Worm (Caenorhabditis elegans): ENCODE measurements around the gene T09A5.4.

Gene T09A5.4

DNA sequence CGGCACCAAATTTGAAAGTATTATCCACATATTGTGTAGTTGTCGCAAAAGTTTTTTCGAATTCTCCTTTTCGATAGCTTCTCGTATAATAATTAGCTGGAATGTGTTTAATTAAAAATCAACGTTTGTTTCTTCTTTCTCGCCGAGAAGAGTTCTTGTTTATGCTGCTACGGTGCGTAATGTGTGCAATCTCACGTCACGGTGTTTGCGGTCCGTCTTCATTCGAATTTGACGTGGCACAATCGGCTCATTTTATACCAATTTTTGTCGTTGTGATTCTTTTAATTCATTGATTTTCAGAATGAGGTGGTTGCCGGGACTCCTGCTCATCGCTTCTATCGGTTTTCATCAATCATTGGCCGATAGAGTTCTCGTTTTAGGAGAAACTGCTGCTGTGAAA is 18.2 kb downstream of the T09A5.4 start, which contains the start of gene ostb-1 (continued):
- TF ChIP-seq nhr-12 (tag; optimal IDR thresholded peaks at IDR 0.05) (no peak), mdl-1 (tag; optimal IDR thresholded peaks at IDR 0.05) (no peak), unc-62 (GFP tag; optimal IDR thresholded peaks at IDR 0.05) (no peak), sox-4 (tag; optimal IDR thresholded peaks at IDR 0.05) (no peak), unc-130 (tag; optimal IDR thresholded peaks at IDR 0.05) (peak; percentile 9), jun-1 (tag; optimal IDR thresholded peaks at IDR 0.05) (no peak), ceh-63 (GFP tag; optimal IDR thresholded peaks at IDR 0.05) (no peak), ces-1 (GFP tag; optimal IDR thresholded peaks at IDR 0.05) (no peak), zip-4 (GFP tag; optimal IDR thresholded peaks at IDR 0.05) (no peak), nhr-90 (tag; optimal IDR thresholded peaks at IDR 0.05; ENCODE audit: poor library complexity) (no peak), mab-9 (GFP tag; IDR thresholded peaks at IDR 0.05) (no peak), hlh-4 (tag; optimal IDR thresholded peaks at IDR 0.05) (no peak), ceh-82 (tag; optimal IDR thresholded peaks at IDR 0.05) (peak in 1 of 3 experiments; percentile 7), lin-35 (GFP tag; optimal IDR thresholded peaks at IDR 0.05) (peak; percentile 46 to 66), nhr-85 (tag) (no peak), mef-2 (tag; optimal IDR thresholded peaks at IDR 0.05) (no peak), nhr-28 (tag; optimal IDR thresholded peaks at IDR 0.05) (no peak), ama-1 (optimal IDR thresholded peaks at IDR 0.05) (no peak), lsy-2 (tag; optimal IDR thresholded peaks at IDR 0.05) (peak; percentile 61 to 85), efl-1 (optimal IDR thresholded peaks at IDR 0.05) (peak; percentile 34 to 49), efl-1 (GFP tag; optimal IDR thresholded peaks at IDR 0.05 in 1 of 2) (peak; percentile 58 to 93), ceh-88 (GFP tag; IDR thresholded peaks at IDR 0.05) (no peak), irx-1 (tag; optimal IDR thresholded peaks at IDR 0.05) (no peak), isw-1 (GFP tag; IDR thresholded peaks at IDR 0.05) (no peak), fkh-8 (tag; optimal IDR thresholded peaks at IDR 0.05) (no peak), blmp-1 (tag; optimal IDR thresholded peaks at IDR 0.05) (peak; percentile 27), rnt-1 (tag; optimal IDR thresholded peaks at IDR 0.05) (peak; percentile 20), ets-5 (GFP tag; IDR thresholded peaks at IDR 0.05) (no peak), snpc-4 (tag; optimal IDR thresholded peaks at IDR 0.05) (no peak), nhr-20 (tag; optimal IDR thresholded peaks at IDR 0.05) (no peak), efl-3 (GFP tag; optimal IDR thresholded peaks at IDR 0.05) (no peak)

DNA sequence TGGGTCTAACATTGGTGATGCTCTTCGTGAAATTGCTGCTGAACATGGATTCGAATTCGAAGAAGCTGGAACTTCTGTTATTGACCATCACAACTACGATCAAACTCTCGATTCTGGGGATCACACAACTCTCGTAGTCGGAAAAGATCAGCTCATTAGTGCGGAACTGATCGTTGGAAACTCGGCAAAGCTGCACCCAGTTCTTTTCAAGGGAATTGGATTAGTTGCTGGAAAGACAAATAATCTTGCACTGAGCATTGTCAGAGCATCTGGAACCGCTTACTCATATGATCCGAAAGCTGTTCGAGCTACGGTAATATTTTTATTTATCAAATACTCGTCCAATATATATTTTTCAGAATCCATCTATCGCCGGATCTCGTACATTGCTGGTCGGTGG is 18.9 kb downstream of the T09A5.4 start:
- TF ChIP-seq C04F5.9 (tag; optimal IDR thresholded peaks at IDR 0.05) (no peak), efl-1 (optimal IDR thresholded peaks at IDR 0.05) (no peak), efl-1 (GFP tag; optimal IDR thresholded peaks at IDR 0.05 in 1 of 2) (peak in 1 of 2 experiments; percentile 62)

DNA sequence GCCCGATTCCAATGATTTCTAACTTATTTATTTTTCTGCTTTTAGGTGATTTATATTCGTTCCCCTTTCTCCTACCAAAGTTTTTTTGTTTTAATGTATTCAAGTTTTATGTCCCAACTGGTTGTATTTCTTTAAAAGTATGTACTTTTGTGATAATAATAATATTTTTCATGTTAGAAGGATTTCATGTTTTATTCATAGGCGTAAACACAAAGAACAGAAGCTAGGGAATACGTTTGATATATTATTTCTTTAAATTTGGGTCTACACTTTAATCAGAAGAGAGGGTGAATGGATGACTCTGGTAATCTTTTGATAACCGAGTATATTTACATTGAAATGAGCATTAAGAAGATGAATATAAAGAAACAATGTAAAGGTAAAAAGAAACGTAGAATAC is 20.1 kb downstream of the T09A5.4 start:
- TF ChIP-seq Y116A8C.19 (tag; optimal IDR thresholded peaks at IDR 0.05; ENCODE audit: borderline replicate concordance) (no peak), nhr-11 (tag; optimal IDR thresholded peaks at IDR 0.05) (no peak), snu-23 (GFP tag; optimal IDR thresholded peaks at IDR 0.05) (no peak), nhr-19 (GFP tag; conservative IDR thresholded peaks at IDR 0.05) (no peak), tbx-2 (tag; optimal IDR thresholded peaks at IDR 0.05) (no peak), C04F5.9 (tag; optimal IDR thresholded peaks at IDR 0.05) (no peak), swsn-7 (tag; optimal IDR thresholded peaks at IDR 0.05) (no peak), unc-98 (GFP tag; IDR thresholded peaks at IDR 0.05) (no peak), unc-62 (GFP tag; optimal IDR thresholded peaks at IDR 0.05) (no peak), elt-3 (tag; optimal IDR thresholded peaks at IDR 0.05) (no peak), nhr-76 (tag; optimal IDR thresholded peaks at IDR 0.05) (no peak), mef-2 (tag; optimal IDR thresholded peaks at IDR 0.05) (no peak), rnt-1 (tag; optimal IDR thresholded peaks at IDR 0.05) (no peak), C34B4.2 (tag; optimal IDR thresholded peaks at IDR 0.05) (no peak), nhr-85 (tag) (no peak)
